Fruit fly (Drosophila melanogaster): ENCODE results near the gene Sema5c.

The Sema5c gene

dm6 chr3L:12073861-12074633 is 7.6 kb downstream of the Sema5c start:
- TF ChIP-seq Pif1A (GFP tag; optimal IDR thresholded peaks at IDR 0.05) (no peak), EcR (GFP tag; optimal IDR thresholded peaks at IDR 0.05) (no peak), gl (tag; optimal IDR thresholded peaks at IDR 0.05) (no peak), CG8301 (tag; optimal IDR thresholded peaks at IDR 0.05) (no peak), CG10348 (GFP tag; IDR thresholded peaks at IDR 0.05) (no peak)

- TF ChIP-seq fd96Ca (GFP tag; IDR thresholded peaks at IDR 0.05) (peak; percentile 79), CG32121 (GFP tag; IDR thresholded peaks at IDR 0.05) (peak; percentile 72), CG10348 (GFP tag; IDR thresholded peaks at IDR 0.05) (no peak), CG9948 (tag; optimal IDR thresholded peaks at IDR 0.05) (peak; percentile 4), CG34367 (tag; optimal IDR thresholded peaks at IDR 0.05) (no peak), CG12605 (GFP tag; IDR thresholded peaks at IDR 0.05) (peak; percentile 71), rn (GFP tag; IDR thresholded peaks at IDR 0.05) (no peak), Pif1A (GFP tag; optimal IDR thresholded peaks at IDR 0.05) (peak; percentile 46), Snoo (tag; optimal IDR thresholded peaks at IDR 0.05) (no peak), Pif1B (GFP tag; optimal IDR thresholded peaks at IDR 0.05) (peak; percentile 30), CG14655 (GFP tag; optimal IDR thresholded peaks at IDR 0.05) (peak; percentile 80), CG4496 (GFP tag; IDR thresholded peaks at IDR 0.05) (peak; percentile 69; the same call in 2 of the 3 replicates), CG8301 (tag; optimal IDR thresholded peaks at IDR 0.05) (peak; percentile 78), CG13204 (GFP tag; optimal IDR thresholded peaks at IDR 0.05) (no peak), Ets98B (GFP tag; IDR thresholded peaks at IDR 0.05) (peak; percentile 75), CG17806 (tag; optimal IDR thresholded peaks at IDR 0.05) (peak; percentile 1)
Observed at dm6 chr3L:12073076-12073475, 8.6 kb downstream of the Sema5c start.

DNA sequence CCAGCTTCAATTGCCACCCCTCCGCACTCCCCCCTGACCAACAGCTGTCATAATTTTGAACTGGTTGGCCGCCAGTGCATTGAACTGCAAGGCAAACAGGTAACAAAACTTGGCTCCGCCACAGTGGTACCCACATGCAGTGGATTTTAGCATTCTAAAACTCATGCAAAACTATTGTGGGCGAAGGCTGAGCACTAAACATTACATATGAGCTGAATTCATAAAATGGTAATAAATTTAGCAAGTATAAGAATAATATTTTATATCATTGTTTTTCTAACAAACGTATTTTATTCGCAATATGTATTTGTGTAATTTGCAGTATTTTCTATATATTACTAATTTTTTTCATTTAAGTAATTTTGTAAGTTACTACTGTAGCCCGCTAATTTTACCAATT is 9.2 kb downstream of the Sema5c start:
- TF ChIP-seq Pif1A (GFP tag; optimal IDR thresholded peaks at IDR 0.05) (peak; percentile 46), Ets98B (GFP tag; IDR thresholded peaks at IDR 0.05) (peak; percentile 32), Snoo (tag; optimal IDR thresholded peaks at IDR 0.05) (no peak), rn (GFP tag; IDR thresholded peaks at IDR 0.05) (no peak), CG14655 (GFP tag; optimal IDR thresholded peaks at IDR 0.05) (peak; percentile 86), gl (tag; optimal IDR thresholded peaks at IDR 0.05) (no peak), CG34367 (tag; optimal IDR thresholded peaks at IDR 0.05) (no peak), CG13204 (GFP tag; optimal IDR thresholded peaks at IDR 0.05) (no peak), CG17806 (tag; optimal IDR thresholded peaks at IDR 0.05) (no peak), EcR (GFP tag; optimal IDR thresholded peaks at IDR 0.05) (peak; percentile 50), fd96Ca (GFP tag; IDR thresholded peaks at IDR 0.05) (peak; percentile 63; the same call in 2 of the 3 replicates), CG10348 (GFP tag; IDR thresholded peaks at IDR 0.05) (0 out of 2 replicates have a peak, but pooled peaks have one; percentile 25), Pif1B (GFP tag; optimal IDR thresholded peaks at IDR 0.05) (peak; percentile 41), CG4496 (GFP tag; IDR thresholded peaks at IDR 0.05) (peak; percentile 51), CG32121 (GFP tag; IDR thresholded peaks at IDR 0.05) (peak; percentile 75), CG15710 (tag; optimal IDR thresholded peaks at IDR 0.05) (no peak), CG12605 (GFP tag; IDR thresholded peaks at IDR 0.05) (peak; percentile 54), CG8301 (tag; optimal IDR thresholded peaks at IDR 0.05) (peak; percentile 67), CG8159 (tag; optimal IDR thresholded peaks at IDR 0.05) (no peak), D1 (tag; optimal IDR thresholded peaks at IDR 0.05) (no peak), CG9948 (tag; optimal IDR thresholded peaks at IDR 0.05) (no peak)

dm6 chr3L:12066699-12067287 is 14.8 kb downstream of the Sema5c start:
- TF ChIP-seq CG9948 (tag; optimal IDR thresholded peaks at IDR 0.05) (no peak), D1 (tag; optimal IDR thresholded peaks at IDR 0.05) (no peak), CG13204 (GFP tag; optimal IDR thresholded peaks at IDR 0.05) (no peak), CG34367 (tag; optimal IDR thresholded peaks at IDR 0.05) (no peak), CG8301 (tag; optimal IDR thresholded peaks at IDR 0.05) (no peak), Pif1A (GFP tag; optimal IDR thresholded peaks at IDR 0.05) (no peak), rn (GFP tag; IDR thresholded peaks at IDR 0.05) (no peak), CG17806 (tag; optimal IDR thresholded peaks at IDR 0.05) (no peak), CG12605 (GFP tag; IDR thresholded peaks at IDR 0.05) (no peak), CG32121 (GFP tag; IDR thresholded peaks at IDR 0.05) (no peak), EcR (GFP tag; optimal IDR thresholded peaks at IDR 0.05) (no peak), Snoo (tag; optimal IDR thresholded peaks at IDR 0.05) (no peak)

DNA sequence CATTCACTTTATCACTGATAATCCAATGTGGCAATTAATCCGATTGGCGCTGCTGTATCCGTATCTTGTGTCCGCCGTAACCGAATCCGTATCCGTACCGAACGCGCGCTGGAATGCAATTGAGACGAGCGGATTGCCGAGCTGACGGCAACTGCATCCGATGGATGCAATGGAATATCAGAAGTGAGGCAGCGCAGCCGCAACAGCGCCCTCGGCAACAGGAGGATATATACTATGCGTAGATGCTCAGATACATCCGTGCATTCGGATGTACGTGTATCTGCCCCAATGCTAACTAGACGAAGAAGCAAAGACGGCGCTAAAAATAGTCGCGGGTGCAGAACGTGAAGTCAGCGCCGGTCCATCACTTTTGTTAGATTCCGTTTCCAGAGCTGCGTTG is 16.9 kb downstream of the Sema5c start, which contains the start of gene rols:
rols (minus strand) TSS at position 101 of the 400 bp plus-strand sequence.
- TF ChIP-seq CG8301 (tag; optimal IDR thresholded peaks at IDR 0.05) (no peak), CG32121 (GFP tag; IDR thresholded peaks at IDR 0.05) (no peak), Pif1A (GFP tag; optimal IDR thresholded peaks at IDR 0.05) (no peak), CG34367 (tag; optimal IDR thresholded peaks at IDR 0.05) (no peak), CG15710 (tag; optimal IDR thresholded peaks at IDR 0.05) (no peak), CG14655 (GFP tag; optimal IDR thresholded peaks at IDR 0.05) (no peak), CG10348 (GFP tag; IDR thresholded peaks at IDR 0.05) (no peak), EcR (GFP tag; optimal IDR thresholded peaks at IDR 0.05) (no peak), CG12605 (GFP tag; IDR thresholded peaks at IDR 0.05) (no peak), Pif1B (GFP tag; optimal IDR thresholded peaks at IDR 0.05) (no peak)
